Worm (Caenorhabditis elegans) whole organism, L1 larva: ENCODE results near the gene R13A1.1.

Experiments used
- C04F5.9 ChIP-seq: sonication (generic microtip); optimal IDR thresholded peaks from 2 replicates; lab custom pipeline; 2016; ENCODE audit warnings: missing genetic modification characterization, missing compliant biosample characterization
- C34B4.2 ChIP-seq: sonication (generic microtip); optimal IDR thresholded peaks from 2 replicates; lab custom pipeline; 2017; ENCODE audit warnings: mild to moderate bottlenecking, missing genetic modification characterization, missing compliant biosample characterization
- ama-1 ChIP-seq: fragments of 150-350 bp; optimal IDR thresholded peaks from 2 replicates; lab custom pipeline; 2014
- ceh-63 ChIP-seq: fragments of 200-800 bp; sonication (Bioruptor generic); optimal IDR thresholded peaks from 2 replicates; lab custom pipeline; 2018; ENCODE audit warnings: mild to moderate bottlenecking, missing genetic modification characterization, missing compliant biosample characterization
- ceh-8 ChIP-seq: fragments of 200-800 bp; sonication (Bioruptor generic); optimal IDR thresholded peaks from 2 replicates; lab custom pipeline; 2018; ENCODE audit warnings: mild to moderate bottlenecking, missing genetic modification characterization, moderate library complexity, missing compliant biosample characterization
- ceh-82 ChIP-seq, 3 experiments: fragments of 150-350 bp in 1 of 3; sonication (generic microtip) in 2 of 3; optimal IDR thresholded peaks; 2 replicates each; lab custom pipeline; 2014 to 2017; ENCODE audit warnings: missing biosample characterization in 3 of 3, missing genetic modification characterization in 3 of 3
- ceh-90 ChIP-seq: sonication (generic microtip); optimal IDR thresholded peaks from 2 replicates; lab custom pipeline; 2016; ENCODE audit warnings: missing genetic modification characterization, missing compliant biosample characterization
- egl-13 ChIP-seq: sonication (generic microtip); optimal IDR thresholded peaks from 2 replicates; lab custom pipeline; 2016; ENCODE audit warnings: missing genotype, missing genetic modification reagents, missing genetic modification characterization, missing compliant biosample characterization
- fkh-8 ChIP-seq: sonication (generic microtip); optimal IDR thresholded peaks from 2 replicates; lab custom pipeline; 2016; ENCODE audit warnings: mild to moderate bottlenecking, missing genetic modification characterization, missing compliant biosample characterization
- isw-1 ChIP-seq: fragments of 200-800 bp; sonication (Bioruptor generic); IDR thresholded peaks from 2 replicates; pipeline ENCODE4 v1.3.6; 2022; ENCODE audit warnings: missing genetic modification characterization, missing compliant biosample characterization
- lin-13 ChIP-seq: fragments of 150-350 bp; optimal IDR thresholded peaks from 2 replicates; lab custom pipeline; 2014; ENCODE audit warnings: missing biosample characterization, missing genetic modification reagents, missing genetic modification characterization
- lin-14 ChIP-seq: fragments of 200-800 bp; sonication (Bioruptor generic); optimal IDR thresholded peaks from 2 replicates; lab custom pipeline; 2018; ENCODE audit warnings: mild to moderate bottlenecking, missing genetic modification characterization, moderate library complexity, missing compliant biosample characterization
- lin-15B ChIP-seq: fragments of 150-350 bp; sonication (generic microtip); optimal IDR thresholded peaks from 3 replicates; lab custom pipeline; 2014; ENCODE audit warnings: missing biosample characterization, missing genetic modification characterization
- lin-35 ChIP-seq, 2 experiments: fragments of 150-350 bp; optimal IDR thresholded peaks; 2 replicates each; lab custom pipeline; 2014; ENCODE audit warnings: missing biosample characterization in 2 of 2, missing genetic modification characterization in 2 of 2, missing genetic modification reagents in 2 of 2
- lin-39 ChIP-seq: fragments of 150-350 bp; optimal IDR thresholded peaks from 2 replicates; lab custom pipeline; 2014; ENCODE audit warnings: missing biosample characterization, missing genetic modification reagents, missing genetic modification characterization
- mab-9 ChIP-seq: fragments of 200-800 bp; sonication (Bioruptor generic); IDR thresholded peaks from 2 replicates; pipeline ENCODE4 v1.3.6; 2022; ENCODE audit warnings: missing genetic modification reagents, missing genetic modification characterization, missing compliant biosample characterization
- mep-1 ChIP-seq: fragments of 150-350 bp; optimal IDR thresholded peaks from 2 replicates; lab custom pipeline; 2014; ENCODE audit warnings: missing biosample characterization, missing genetic modification characterization
- nhr-11 ChIP-seq: fragments of 150-350 bp; optimal IDR thresholded peaks from 2 replicates; lab custom pipeline; 2014; ENCODE audit warnings: missing biosample characterization, missing genetic modification characterization
- nhr-20 ChIP-seq: sonication (generic microtip); optimal IDR thresholded peaks from 2 replicates; lab custom pipeline; 2016; ENCODE audit warnings: mild to moderate bottlenecking, missing genetic modification characterization, missing compliant biosample characterization
- nhr-71 ChIP-seq: sonication (generic microtip); optimal IDR thresholded peaks from 2 replicates; lab custom pipeline; 2016; ENCODE audit warnings: mild to moderate bottlenecking, missing genetic modification characterization, moderate library complexity, missing compliant biosample characterization
- nhr-76 ChIP-seq: sonication (generic microtip); optimal IDR thresholded peaks from 2 replicates; lab custom pipeline; 2017; ENCODE audit warnings: missing biosample characterization, missing genetic modification characterization
- nhr-84 ChIP-seq: sonication (generic microtip); optimal IDR thresholded peaks from 2 replicates; lab custom pipeline; 2017; ENCODE audit warnings: missing biosample characterization, missing genetic modification characterization
- pax-3 ChIP-seq: fragments of 200-800 bp; sonication (Bioruptor generic); optimal IDR thresholded peaks from 2 replicates; lab custom pipeline; 2018; ENCODE audit warnings: mild to moderate bottlenecking, missing genetic modification characterization, moderate library complexity, missing compliant biosample characterization
- skn-1 ChIP-seq: fragments of 150-350 bp; optimal IDR thresholded peaks from 2 replicates; lab custom pipeline; 2014; ENCODE audit warnings: missing biosample characterization, missing genetic modification characterization
- snu-23 ChIP-seq: sonication (generic microtip); optimal IDR thresholded peaks from 2 replicates; lab custom pipeline; 2016; ENCODE audit warnings: missing genetic modification characterization, missing compliant biosample characterization
- vab-15 ChIP-seq: sonication (generic microtip); optimal IDR thresholded peaks from 2 replicates; lab custom pipeline; 2017; ENCODE audit warnings: missing genotype, mild to moderate bottlenecking, missing genetic modification characterization, missing compliant biosample characterization
- zip-4 ChIP-seq: fragments of 200-800 bp; sonication (Bioruptor generic); optimal IDR thresholded peaks from 2 replicates; lab custom pipeline; 2018; ENCODE audit warnings: mild to moderate bottlenecking, missing genetic modification characterization, moderate library complexity, missing compliant biosample characterization

R13A1.1 gene

ce11 chrIV:7258253-7258652 lies 38.4 kb downstream of the R13A1.1 start, which contains the start of gene C06E4.6 (continued):
- TF ChIP-seq vab-15 (tag; lab: Kevin White, UChicago) = no peak
- no peak for TF ChIP-seq ceh-90
- TF ChIP-seq pax-3 (tag; lab: Kevin White, UChicago) = no peak
- no peak for TF ChIP-seq ceh-63 (GFP tag; lab: Kevin White, UChicago)
- TF ChIP-seq lin-39 = no peak
- TF ChIP-seq zip-4 = no peak
- no peak for TF ChIP-seq skn-1 (tag; lab: Kevin White, UChicago)
- TF ChIP-seq lin-13 (GFP tag; lab: Kevin White, UChicago) = no peak
- TF ChIP-seq ceh-8 (GFP tag; lab: Kevin White, UChicago) = no peak
- TF ChIP-seq nhr-11 (tag; lab: Kevin White, UChicago) = no peak
- no peak for TF ChIP-seq egl-13 (tag; lab: Kevin White, UChicago)
- peak; percentile 28 for TF ChIP-seq nhr-20 (tag; lab: Kevin White, UChicago)

DNA sequence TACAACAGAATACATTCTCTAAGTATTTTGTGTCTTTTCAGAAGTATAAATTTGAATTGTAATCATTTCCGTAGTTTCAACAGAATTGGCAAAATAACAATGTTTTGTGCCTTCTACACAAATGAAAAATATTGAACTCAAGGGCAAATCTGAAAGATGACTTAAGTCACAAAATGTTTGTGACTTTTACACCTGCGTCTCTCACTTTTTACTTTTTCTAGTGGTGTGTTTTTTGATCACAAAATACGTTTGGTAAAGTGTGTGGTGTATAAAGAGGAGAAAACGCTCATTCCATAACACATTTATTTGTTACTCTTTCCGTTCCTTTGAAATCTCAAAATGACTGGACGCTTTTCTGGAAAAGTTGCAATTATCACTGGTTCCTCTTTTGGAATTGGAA lies 40.8 kb downstream of the R13A1.1 start, which contains the start of gene C06E4.3:
TSS of gene C06E4.3 (plus strand) at position 289 of the 400 bp plus-strand sequence.
- TF ChIP-seq ama-1 (lab: Kevin White, UChicago) = no peak
- TF ChIP-seq ceh-82 (tag; optimal IDR thresholded peaks at IDR 0.05; lab: Kevin White, UChicago) = no peak
- peak; percentile 73 for TF ChIP-seq lin-14 (GFP tag; lab: Kevin White, UChicago)
- TF ChIP-seq isw-1 (GFP tag; lab: Robert Waterston, UW) = no peak
- TF ChIP-seq nhr-84 (tag; lab: Kevin White, UChicago) = no peak
- no peak for TF ChIP-seq lin-35 (GFP tag; optimal IDR thresholded peaks at IDR 0.05; lab: Kevin White, UChicago)
- no peak for TF ChIP-seq C34B4.2 (tag; lab: Kevin White, UChicago)
- TF ChIP-seq nhr-76 = no peak
- TF ChIP-seq nhr-71 (tag; lab: Kevin White, UChicago) = peak; percentile 15
- no peak for TF ChIP-seq pax-3 (tag; lab: Kevin White, UChicago)
- TF ChIP-seq skn-1 (tag; lab: Kevin White, UChicago) = peak; percentile 13
- TF ChIP-seq snu-23 = peak; percentile 22
- peak; percentile 30 for TF ChIP-seq fkh-8
- no peak for TF ChIP-seq mab-9
- TF ChIP-seq mep-1 (tag; lab: Kevin White, UChicago) = peak; percentile 25

- TF ChIP-seq pax-3 (tag; lab: Kevin White, UChicago) (no peak), C04F5.9 (tag; lab: Kevin White, UChicago) (no peak), lin-15B (tag; lab: Kevin White, UChicago) (no peak)
Measured at ce11 chrIV:7263137-7263536, 43.3 kb downstream of the R13A1.1 start, which contains the start of gene glb-2. glb-2 (minus strand) TSS chrIV:7263237.
